Fruit fly (Drosophila melanogaster): ENCODE measurements around the gene CG32391.

- TF ChIP-seq dac (GFP tag; optimal IDR thresholded peaks at IDR 0.05): no peak
- no peak for TF ChIP-seq Hr4 (GFP tag; optimal IDR thresholded peaks at IDR 0.05)
- TF ChIP-seq pdm3 (GFP tag; optimal IDR thresholded peaks at IDR 0.05): no peak
Observed at dm6 chr3L:7075147-7075546, 6.1 kb upstream of the CG32391 start, which contains the start of gene CG34030.
